Worm (Caenorhabditis elegans): ENCODE data around the gene R09H3.3.

R09H3.3 gene

DNA sequence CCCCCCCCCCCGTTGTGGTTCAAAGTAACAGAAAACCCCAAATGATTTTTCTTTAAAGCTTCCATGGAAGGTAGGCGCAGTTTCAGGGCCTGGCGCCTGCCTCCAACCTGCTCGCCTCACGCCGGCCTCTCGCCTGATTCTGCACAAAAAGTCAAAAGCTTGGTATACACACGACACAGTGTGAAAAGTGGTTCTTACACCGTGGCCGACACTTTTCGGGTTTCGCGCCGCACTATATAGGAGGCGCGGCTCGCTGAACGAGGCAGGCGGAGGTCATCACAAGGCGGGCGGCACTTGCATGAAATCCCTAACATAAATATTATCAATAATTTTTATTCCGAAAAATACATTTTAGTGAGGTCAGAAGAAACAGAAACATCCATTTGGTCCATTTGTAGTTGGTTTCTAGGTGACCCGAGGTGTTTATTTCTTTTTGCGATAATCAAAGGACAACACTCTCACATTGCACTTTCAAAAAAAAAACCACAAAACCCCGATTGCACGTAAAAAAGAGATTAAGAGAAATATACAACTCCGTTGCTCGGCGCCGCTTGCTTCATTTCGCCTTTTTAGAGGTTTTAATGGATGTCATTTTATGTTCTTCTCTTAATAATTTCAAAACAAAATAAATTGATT, 37.6 kb downstream of the R09H3.3 start, which contains the start of gene ZK380.2:
ZK380.2 (plus strand) TSS at position 586 of the 636 bp plus-strand sequence.
- no peak for TF ChIP-seq hlh-4 (tag; optimal IDR thresholded peaks at IDR 0.05)
- no peak for TF ChIP-seq fkh-10 (GFP tag; optimal IDR thresholded peaks at IDR 0.05)
- TF ChIP-seq nhr-76 (tag; optimal IDR thresholded peaks at IDR 0.05), result no peak
- no peak for TF ChIP-seq mdl-1 (tag; optimal IDR thresholded peaks at IDR 0.05)
- no peak for TF ChIP-seq xbp-1 (tag; optimal IDR thresholded peaks at IDR 0.05)
- TF ChIP-seq lin-14 (GFP tag; optimal IDR thresholded peaks at IDR 0.05), result no peak
- no peak for TF ChIP-seq isw-1 (GFP tag; IDR thresholded peaks at IDR 0.05)
- no peak for TF ChIP-seq nhr-19 (GFP tag; conservative IDR thresholded peaks at IDR 0.05)
- TF ChIP-seq dpl-1 (GFP tag; optimal IDR thresholded peaks at IDR 0.05), result no peak
- no peak for TF ChIP-seq mep-1 (tag; optimal IDR thresholded peaks at IDR 0.05)
- no peak for TF ChIP-seq unc-86 (tag; optimal IDR thresholded peaks at IDR 0.05)
- TF ChIP-seq sox-4 (tag; optimal IDR thresholded peaks at IDR 0.05), result no peak
- no peak for TF ChIP-seq ztf-11 (tag; optimal IDR thresholded peaks at IDR 0.05)

DNA sequence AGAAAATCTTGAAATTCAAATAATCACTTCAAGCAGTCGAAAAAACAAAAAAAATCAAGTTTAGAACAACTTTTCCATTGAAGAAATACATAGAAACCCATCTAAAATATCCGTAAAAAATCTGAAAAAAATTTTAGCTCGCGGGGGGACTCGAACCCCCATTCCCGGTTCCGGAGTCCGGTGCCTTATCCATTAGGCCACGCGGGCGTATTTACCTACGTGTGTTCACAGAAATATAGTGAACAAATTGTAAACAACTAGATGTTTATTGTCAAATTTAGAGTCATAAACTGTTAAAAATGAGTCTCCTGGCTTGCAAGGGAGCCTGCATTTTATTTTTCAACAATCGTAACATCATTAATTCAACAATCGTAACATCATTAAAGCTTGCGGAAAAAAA, 38.9 kb downstream of the R09H3.3 start:
- TF ChIP-seq sox-4 (tag; optimal IDR thresholded peaks at IDR 0.05), result no peak
- no peak for TF ChIP-seq ama-1 (optimal IDR thresholded peaks at IDR 0.05)
- no peak for TF ChIP-seq ceh-88 (GFP tag; IDR thresholded peaks at IDR 0.05)
- TF ChIP-seq tlp-1 (tag; optimal IDR thresholded peaks at IDR 0.05), result no peak
- TF ChIP-seq tbx-2 (tag; optimal IDR thresholded peaks at IDR 0.05), result no peak

DNA sequence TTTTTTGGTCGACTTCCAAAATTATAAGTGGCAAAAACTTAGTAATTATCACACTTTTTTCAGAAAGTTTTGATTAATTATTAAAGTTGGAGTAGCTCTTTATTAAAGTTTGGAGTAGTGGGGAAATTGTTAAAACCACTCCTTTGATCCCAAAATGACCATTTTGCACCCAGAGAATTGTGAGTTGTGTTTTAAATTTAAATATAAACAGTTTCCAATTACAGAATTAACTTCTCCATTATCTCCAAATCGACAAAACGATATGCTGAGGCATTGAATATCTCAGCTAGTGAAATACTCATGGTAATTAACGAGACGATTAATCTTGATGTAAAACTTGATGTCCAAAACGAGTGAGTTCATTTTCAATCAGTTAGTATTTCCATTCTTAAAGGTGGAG, 40.8 kb downstream of the R09H3.3 start, which contains the start of gene fbxb-58:
fbxb-58 (plus strand) TSS at position 301 of the 400 bp plus-strand sequence.
- TF ChIP-seq jun-1 (tag; optimal IDR thresholded peaks at IDR 0.05) (no peak), aha-1 (tag; optimal IDR thresholded peaks at IDR 0.05) (no peak)

DNA sequence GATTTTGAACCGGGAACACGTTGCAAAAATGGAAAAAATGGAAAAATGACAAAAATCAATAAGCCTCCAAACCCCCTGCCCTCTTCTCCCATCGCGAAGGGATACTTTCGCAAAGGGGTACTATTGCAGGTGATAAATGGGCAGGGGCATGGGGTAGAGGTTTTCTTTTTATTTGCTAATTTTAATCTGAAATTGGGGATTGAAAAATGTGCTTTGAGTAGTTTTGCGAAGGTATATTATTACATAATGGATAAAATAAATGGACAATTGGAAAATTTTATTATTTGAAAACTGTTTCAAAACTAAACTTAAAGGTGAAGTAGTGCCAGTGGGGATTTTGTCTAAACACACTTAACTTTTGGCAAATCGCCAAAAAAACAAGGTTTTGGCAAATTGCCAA, 41.6 kb downstream of the R09H3.3 start:
- TF ChIP-seq lin-13 (GFP tag; optimal IDR thresholded peaks at IDR 0.05), result peak; percentile 92
- peak; percentile 49 to 90 for TF ChIP-seq lin-35 (GFP tag; optimal IDR thresholded peaks at IDR 0.05)
- TF ChIP-seq lin-15B (tag; optimal IDR thresholded peaks at IDR 0.05), result peak; percentile 57
- peak; percentile 87 for TF ChIP-seq unc-98 (GFP tag; IDR thresholded peaks at IDR 0.05)
- TF ChIP-seq C04F5.9 (tag; optimal IDR thresholded peaks at IDR 0.05), result peak; percentile 87
- peak; percentile 98 for TF ChIP-seq jun-1 (tag; optimal IDR thresholded peaks at IDR 0.05)
- peak; percentile 74 for TF ChIP-seq pqm-1 (tag; optimal IDR thresholded peaks at IDR 0.05)
- no peak for TF ChIP-seq ama-1 (optimal IDR thresholded peaks at IDR 0.05)
- peak; percentile 43 for TF ChIP-seq blmp-1 (tag; optimal IDR thresholded peaks at IDR 0.05)
- TF ChIP-seq pax-3 (tag; optimal IDR thresholded peaks at IDR 0.05), result peak; percentile 93
- TF ChIP-seq mab-9 (GFP tag; IDR thresholded peaks at IDR 0.05), result peak; percentile 94
- TF ChIP-seq sox-4 (tag; optimal IDR thresholded peaks at IDR 0.05), result peak; percentile 96
- TF ChIP-seq vab-15 (tag; optimal IDR thresholded peaks at IDR 0.05), result peak; percentile 70
- peak; percentile 87 for TF ChIP-seq unc-86 (tag; optimal IDR thresholded peaks at IDR 0.05)
- TF ChIP-seq fos-1 (tag; optimal IDR thresholded peaks at IDR 0.05), result peak; percentile 95
- TF ChIP-seq hlh-4 (tag; optimal IDR thresholded peaks at IDR 0.05), result no peak
- peak; percentile 57 for TF ChIP-seq efl-3 (GFP tag; optimal IDR thresholded peaks at IDR 0.05)
- TF ChIP-seq snu-23 (GFP tag; optimal IDR thresholded peaks at IDR 0.05), result peak; percentile 99
- TF ChIP-seq aha-1 (tag; optimal IDR thresholded peaks at IDR 0.05), result peak; percentile 58
- no peak for TF ChIP-seq Y116A8C.19 (tag; optimal IDR thresholded peaks at IDR 0.05; ENCODE audit: borderline replicate concordance)
- TF ChIP-seq efl-1 (optimal IDR thresholded peaks at IDR 0.05), result peak; percentile 77 to 85
- TF ChIP-seq efl-1 (GFP tag; optimal IDR thresholded peaks at IDR 0.05 in 1 of 2), result peak; percentile 39 to 97
- peak; percentile 99 for TF ChIP-seq nhr-47 (tag; optimal IDR thresholded peaks at IDR 0.05)
- peak; percentile 97 for TF ChIP-seq nhr-11 (tag; optimal IDR thresholded peaks at IDR 0.05)
- peak; percentile 94 for TF ChIP-seq ztf-4 (tag; optimal IDR thresholded peaks at IDR 0.05)
- TF ChIP-seq irx-1 (tag; optimal IDR thresholded peaks at IDR 0.05), result peak; percentile 94
- peak; percentile 93 for TF ChIP-seq nhr-20 (tag; optimal IDR thresholded peaks at IDR 0.05)
- peak; percentile 67 for TF ChIP-seq nhr-12 (tag; optimal IDR thresholded peaks at IDR 0.05)
- peak; percentile 14 to 98 (median 87) for TF ChIP-seq elt-3 (tag; optimal IDR thresholded peaks at IDR 0.05)
- TF ChIP-seq aly-2 (tag; optimal IDR thresholded peaks at IDR 0.05), result peak; percentile 87
- no peak for TF ChIP-seq ets-5 (GFP tag; IDR thresholded peaks at IDR 0.05)
- TF ChIP-seq nhr-77 (tag; optimal IDR thresholded peaks at IDR 0.05), result peak; percentile 97
- peak in 1 of 2 experiments; percentile 87 for TF ChIP-seq mdl-1 (tag; optimal IDR thresholded peaks at IDR 0.05)
- peak; percentile 99 for TF ChIP-seq dsc-1 (tag; optimal IDR thresholded peaks at IDR 0.05)
- TF ChIP-seq alr-1 (tag; optimal IDR thresholded peaks at IDR 0.05; ENCODE audit: borderline replicate concordance), result no peak
